Fruit fly (Drosophila melanogaster): ENCODE measurements around the gene CG4440.

Gene CG4440

DNA sequence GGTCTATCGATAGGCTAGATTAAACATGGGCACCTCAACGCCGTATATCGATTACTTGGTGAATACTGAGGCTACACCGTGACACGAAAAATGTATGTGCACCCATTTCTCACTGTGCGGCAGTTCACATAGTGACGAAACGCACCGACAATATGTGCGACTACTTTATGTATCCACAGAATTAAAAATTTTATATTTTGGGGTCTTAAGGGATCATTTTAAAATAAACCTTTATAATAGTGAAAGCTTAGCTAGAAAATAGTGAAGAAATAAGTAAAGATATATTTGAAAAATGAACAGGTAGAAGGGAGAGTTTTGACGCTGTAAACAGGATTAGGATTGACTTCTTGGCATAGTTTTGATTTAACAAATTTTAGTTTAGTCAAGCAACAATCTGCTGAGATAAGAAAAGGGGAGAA, 614 bp upstream of the CG4440 start, which contains the start of gene mRpL4 (continued):
- peak; percentile 32 for TF ChIP-seq gsb-n (tag; optimal IDR thresholded peaks at IDR 0.05)
- peak; percentile 98 for TF ChIP-seq nerfin-2 (GFP tag; IDR thresholded peaks at IDR 0.05; ENCODE audit: partially characterized antibody)
- TF ChIP-seq Awh (GFP tag; IDR thresholded peaks at IDR 0.05), result 0 out of 2 replicates have a peak, but pooled peaks have one; percentile 20
- TF ChIP-seq CG1602 (GFP tag; optimal IDR thresholded peaks at IDR 0.05), result peak; percentile 58
- TF ChIP-seq gfzf (GFP tag; optimal IDR thresholded peaks at IDR 0.05), result peak; percentile 18
- peak; percentile 64 for TF ChIP-seq CG14441 (GFP tag; IDR thresholded peaks at IDR 0.05)
- TF ChIP-seq wdn (GFP tag; IDR thresholded peaks at IDR 0.05), result peak; percentile 18; the same call in 1 of the 2 replicates
- TF ChIP-seq odd (GFP tag; optimal IDR thresholded peaks at IDR 0.05), result no peak
- 0 out of 2 replicates have a peak, but pooled peaks have one; percentile 23 for TF ChIP-seq onecut (GFP tag; IDR thresholded peaks at IDR 0.05)
- no peak for TF ChIP-seq CG7745 (tag; optimal IDR thresholded peaks at IDR 0.05)
- no peak for TF ChIP-seq Poxn (GFP tag; IDR thresholded peaks at IDR 0.05)
- 0 out of 2 replicates have a peak, but pooled peaks have one; percentile 18 for TF ChIP-seq CG11085 (GFP tag; IDR thresholded peaks at IDR 0.05)
- TF ChIP-seq CG7786 (GFP tag; optimal IDR thresholded peaks at IDR 0.05), result peak; percentile 69
- peak; percentile 98 for TF ChIP-seq CG8290 (GFP tag; optimal IDR thresholded peaks at IDR 0.05)
- TF ChIP-seq CG8290 (tag; optimal IDR thresholded peaks at IDR 0.05), result peak; percentile 97
- no peak for TF ChIP-seq CG43689 (GFP tag; IDR thresholded peaks at IDR 0.05)
- no peak; the same call in 1 of the 2 replicates for TF ChIP-seq CG4360 (GFP tag; IDR thresholded peaks at IDR 0.05)
- no peak for TF ChIP-seq Blimp-1 (GFP tag; optimal IDR thresholded peaks at IDR 0.05)
- peak; percentile 57 for TF ChIP-seq CG8924 (tag; optimal IDR thresholded peaks at IDR 0.05)
- no peak for TF ChIP-seq CG6654 (GFP tag; optimal IDR thresholded peaks at IDR 0.05)
- TF ChIP-seq CG3838 (GFP tag; optimal IDR thresholded peaks at IDR 0.05), result peak; percentile 32
- TF ChIP-seq Mes4 (GFP tag; optimal IDR thresholded peaks at IDR 0.05), result peak; percentile 36
- TF ChIP-seq CG33557 (GFP tag; optimal IDR thresholded peaks at IDR 0.05), result peak; percentile 4
- TF ChIP-seq sima (GFP tag; optimal IDR thresholded peaks at IDR 0.05), result peak; percentile 12
- TF ChIP-seq hb (GFP tag; IDR thresholded peaks at IDR 0.05; ENCODE audit: partially characterized antibody), result peak; percentile 99
- no peak for TF ChIP-seq CG2202 (tag; optimal IDR thresholded peaks at IDR 0.05)
- TF ChIP-seq Kr (GFP tag; optimal IDR thresholded peaks at IDR 0.05), result no peak
- TF ChIP-seq Spps (tag; optimal IDR thresholded peaks at IDR 0.05), result no peak
- TF ChIP-seq CG7987 (GFP tag; optimal IDR thresholded peaks at IDR 0.05), result peak; percentile 8
- peak; percentile 31; the same call in 1 of the 2 replicates for TF ChIP-seq esg (GFP tag; conservative IDR thresholded peaks at IDR 0.05)
- peak; percentile 42 for TF ChIP-seq CG10209 (GFP tag; optimal IDR thresholded peaks at IDR 0.05)
- TF ChIP-seq CG5245 (GFP tag; optimal IDR thresholded peaks at IDR 0.05), result peak; percentile 41
- TF ChIP-seq HLH54F (GFP tag; optimal IDR thresholded peaks at IDR 0.05), result peak; percentile 82
- peak; percentile 56 for TF ChIP-seq CG12769 (tag; optimal IDR thresholded peaks at IDR 0.05)
- TF ChIP-seq kay (GFP tag; optimal IDR thresholded peaks at IDR 0.05), result peak; percentile 69
- peak; percentile 86 for TF ChIP-seq slbo (GFP tag; IDR thresholded peaks at IDR 0.05)
- no peak for TF ChIP-seq HLHmδ (GFP tag; optimal IDR thresholded peaks at IDR 0.05)
- no peak for TF ChIP-seq fru (optimal IDR thresholded peaks at IDR 0.05)
- TF ChIP-seq zfh2 (GFP tag; optimal IDR thresholded peaks at IDR 0.05), result peak; percentile 85
- peak; percentile 35; the same call in 1 of the 3 replicates for TF ChIP-seq B-H1 (GFP tag; IDR thresholded peaks at IDR 0.05)
- TF ChIP-seq CG17802 (tag; optimal IDR thresholded peaks at IDR 0.05), result peak; percentile 53
- TF ChIP-seq CG1647 (GFP tag; optimal IDR thresholded peaks at IDR 0.05), result peak; percentile 46
- peak; percentile 88 for TF ChIP-seq CG2120 (GFP tag; optimal IDR thresholded peaks at IDR 0.05)
- TF ChIP-seq tll (GFP tag; optimal IDR thresholded peaks at IDR 0.05), result peak in 1 of 2 experiments; percentile 13
- peak; percentile 77 for TF ChIP-seq CG1603 (tag; optimal IDR thresholded peaks at IDR 0.05)
- TF ChIP-seq seq (GFP tag; IDR thresholded peaks at IDR 0.05), result no peak
- TF ChIP-seq CG30431 (GFP tag; optimal IDR thresholded peaks at IDR 0.05), result no peak
- TF ChIP-seq CG6683 (GFP tag; optimal IDR thresholded peaks at IDR 0.05), result no peak
- no peak for TF ChIP-seq ash1 (GFP tag; optimal IDR thresholded peaks at IDR 0.05)
- no peak for TF ChIP-seq CG7928 (GFP tag; optimal IDR thresholded peaks at IDR 0.05)
- peak; percentile 98 for TF ChIP-seq chinmo (GFP tag; IDR thresholded peaks at IDR 0.05; ENCODE audit: partially characterized antibody)
